Worm (Caenorhabditis elegans) whole organism, L4 larva: ENCODE results near the gene K01D12.9.
A peak's percentile ranks its signal among the peaks of the same experiment; 100 is the strongest.

Experiments used
- D1046.2 ChIP-seq: fragments of 200-800 bp; sonication (Bioruptor generic); IDR thresholded peaks from 2 replicates; pipeline ENCODE4 v1.3.6; 2022; ENCODE audit warnings: missing genetic modification characterization, missing compliant biosample characterization
- F10B5.3 ChIP-seq: sonication (generic microtip); optimal IDR thresholded peaks from 2 replicates; lab custom pipeline; 2016; ENCODE audit warnings: mild to moderate bottlenecking, missing genetic modification characterization, missing compliant biosample characterization
- F26F4.8 ChIP-seq: fragments of 200-800 bp; sonication (Bioruptor generic); conservative IDR thresholded peaks from 2 replicates; pipeline ENCODE4 v1.3.6; 2022; ENCODE audit warnings: missing genetic modification characterization, missing compliant biosample characterization
- F37D6.2 ChIP-seq: sonication (generic microtip); optimal IDR thresholded peaks from 2 replicates; lab custom pipeline; 2016; ENCODE audit warnings: mild to moderate bottlenecking, missing genetic modification characterization, missing compliant biosample characterization
- T20F7.1 ChIP-seq: fragments of 200-800 bp; sonication (Bioruptor generic); optimal IDR thresholded peaks from 2 replicates; lab custom pipeline; 2018; ENCODE audit warnings: mild to moderate bottlenecking, missing genetic modification characterization, missing compliant biosample characterization
- Y48G9A.11 ChIP-seq: fragments of 200-800 bp; sonication (Bioruptor generic); IDR thresholded peaks from 2 replicates; pipeline ENCODE4 v1.3.6; 2022; ENCODE audit warnings: missing genetic modification reagents, missing genetic modification characterization, missing compliant biosample characterization
- aly-2 ChIP-seq: sonication (generic microtip); optimal IDR thresholded peaks from 2 replicates; lab custom pipeline; 2018; ENCODE audit warnings: missing biosample characterization, missing genetic modification characterization
- ama-1 ChIP-seq: fragments of 150-350 bp; optimal IDR thresholded peaks from 2 replicates; lab custom pipeline; 2014; ENCODE audit warnings: inconsistent platforms, mixed read lengths
- ceh-62 ChIP-seq: sonication (generic microtip); optimal IDR thresholded peaks from 2 replicates; lab custom pipeline; 2017; ENCODE audit warnings: missing biosample characterization, missing genetic modification characterization
- ceh-82 ChIP-seq: sonication (generic microtip); optimal IDR thresholded peaks from 2 replicates; lab custom pipeline; 2017; ENCODE audit warnings: missing biosample characterization, missing genetic modification characterization
- daf-16 ChIP-seq, 3 experiments: sonication (generic microtip); optimal IDR thresholded peaks; 2 replicates each; lab custom pipeline; 2016 to 2017; ENCODE audit warnings: missing genetic modification characterization in 3 of 3, missing genetic modification reagents in 3 of 3, mild to moderate bottlenecking in 2 of 3, missing compliant biosample characterization in 2 of 3, missing biosample characterization in 1 of 3, moderate library complexity in 1 of 3
- daf-8 ChIP-seq: fragments of 200-800 bp; sonication (Bioruptor generic); IDR thresholded peaks from 2 replicates; pipeline ENCODE4 v1.3.6; 2022; ENCODE audit warnings: missing genetic modification characterization, missing compliant biosample characterization
- dve-1 ChIP-seq: sonication (generic microtip); optimal IDR thresholded peaks from 2 replicates; lab custom pipeline; 2017; ENCODE audit warnings: antibody characterized with exemption, mild to moderate bottlenecking, missing genetic modification characterization, missing compliant biosample characterization; ENCODE audit not compliant: insufficient read depth
- egl-43 ChIP-seq: fragments of 200-800 bp; sonication (Bioruptor generic); IDR thresholded peaks from 2 replicates; pipeline ENCODE4 v1.3.6; 2022; ENCODE audit warnings: missing genetic modification reagents, missing genetic modification characterization, missing compliant biosample characterization
- fkh-10 ChIP-seq: fragments of 150-350 bp; optimal IDR thresholded peaks from 2 replicates; lab custom pipeline; 2014; ENCODE audit warnings: missing biosample characterization, missing genetic modification reagents, missing genetic modification characterization
- fos-1 ChIP-seq: fragments of 150-350 bp; optimal IDR thresholded peaks from 2 replicates; lab custom pipeline; 2014; ENCODE audit warnings: missing biosample characterization, missing genetic modification characterization
- gei-8 ChIP-seq: fragments of 200-800 bp; sonication (Bioruptor generic); optimal IDR thresholded peaks from 2 replicates; lab custom pipeline; 2018; ENCODE audit warnings: mild to moderate bottlenecking, missing genetic modification characterization, missing compliant biosample characterization
- hlh-11 ChIP-seq: fragments of 200-800 bp; sonication (Bioruptor generic); optimal IDR thresholded peaks from 2 replicates; lab custom pipeline; 2018; ENCODE audit warnings: mild to moderate bottlenecking, missing genetic modification characterization, missing compliant biosample characterization
- hmg-1.1 ChIP-seq: fragments of 200-800 bp; sonication (Bioruptor generic); IDR thresholded peaks from 2 replicates; pipeline ENCODE4 v1.3.6; 2022; ENCODE audit warnings: missing genetic modification reagents, missing genetic modification characterization, missing compliant biosample characterization
- lin-1 ChIP-seq: fragments of 200-800 bp; sonication (Bioruptor generic); IDR thresholded peaks from 2 replicates; pipeline ENCODE4 v1.3.6; 2022; ENCODE audit warnings: missing genetic modification reagents, missing genetic modification characterization, missing compliant biosample characterization
- lin-15B ChIP-seq: fragments of 150-350 bp; sonication (generic microtip); optimal IDR thresholded peaks from 3 replicates; lab custom pipeline; 2014; ENCODE audit warnings: missing biosample characterization, missing genetic modification characterization
- lin-38 ChIP-seq: fragments of 200-800 bp; sonication (Bioruptor generic); IDR thresholded peaks from 2 replicates; pipeline ENCODE4 v1.3.6; 2022; ENCODE audit warnings: missing genetic modification reagents, missing genetic modification characterization, missing compliant biosample characterization
- lir-3 ChIP-seq: sonication (generic microtip); optimal IDR thresholded peaks from 2 replicates; lab custom pipeline; 2016; ENCODE audit warnings: mild to moderate bottlenecking, missing genetic modification characterization, missing compliant biosample characterization
- lsy-2 ChIP-seq, 2 experiments: fragments of 150-350 bp in 1 of 2; sonication (generic microtip) in 1 of 2; optimal IDR thresholded peaks; 2 replicates each; lab custom pipeline; 2014 to 2017; ENCODE audit warnings: missing biosample characterization in 2 of 2, missing genetic modification characterization in 2 of 2
- mep-1 ChIP-seq: fragments of 150-350 bp; sonication (generic microtip); optimal IDR thresholded peaks from 3 replicates; lab custom pipeline; 2014; ENCODE audit warnings: missing biosample characterization, missing genetic modification characterization
- mxl-2 ChIP-seq: fragments of 200-800 bp; sonication (Bioruptor generic); conservative IDR thresholded peaks from 2 replicates; pipeline ENCODE4 v1.3.6; 2022; ENCODE audit warnings: missing genetic modification reagents, missing genetic modification characterization, missing compliant biosample characterization
- nhr-11 ChIP-seq: fragments of 150-350 bp; optimal IDR thresholded peaks from 2 replicates; lab custom pipeline; 2014; ENCODE audit warnings: missing biosample characterization, missing genetic modification characterization
- nhr-111 ChIP-seq: fragments of 200-800 bp; sonication (Bioruptor generic); optimal IDR thresholded peaks from 2 replicates; lab custom pipeline; 2018; ENCODE audit warnings: mild to moderate bottlenecking, missing genetic modification characterization, missing compliant biosample characterization
- nhr-237 ChIP-seq: sonication (generic microtip); optimal IDR thresholded peaks from 2 replicates; lab custom pipeline; 2017; ENCODE audit warnings: missing biosample characterization, missing genetic modification characterization
- nhr-28 ChIP-seq: fragments of 150-350 bp; optimal IDR thresholded peaks from 2 replicates; lab custom pipeline; 2014; ENCODE audit warnings: missing biosample characterization, missing genetic modification characterization
- nhr-42 ChIP-seq: fragments of 200-800 bp; sonication (Bioruptor generic); IDR thresholded peaks from 2 replicates; pipeline ENCODE4 v1.3.6; 2022; ENCODE audit warnings: missing genetic modification characterization, missing compliant biosample characterization
- nhr-6 ChIP-seq: fragments of 150-350 bp; optimal IDR thresholded peaks from 2 replicates; lab custom pipeline; 2014; ENCODE audit warnings: missing biosample characterization, missing genetic modification characterization
- nhr-76 ChIP-seq: fragments of 150-350 bp; optimal IDR thresholded peaks from 2 replicates; lab custom pipeline; 2014; ENCODE audit warnings: missing biosample characterization, missing genetic modification characterization
- rbr-2 ChIP-seq: sonication (generic microtip); optimal IDR thresholded peaks from 2 replicates; lab custom pipeline; 2016; ENCODE audit warnings: missing genotype, missing genetic modification characterization, missing compliant biosample characterization
- set-16 ChIP-seq: fragments of 200-800 bp; sonication (Bioruptor generic); IDR thresholded peaks from 2 replicates; pipeline ENCODE4 v1.3.6; 2022; ENCODE audit warnings: missing genetic modification reagents, missing genetic modification characterization, missing compliant biosample characterization
- snpc-4 ChIP-seq: fragments of 150-350 bp; optimal IDR thresholded peaks from 2 replicates; lab custom pipeline; 2014; ENCODE audit warnings: missing biosample characterization, missing genetic modification characterization
- tra-1 ChIP-seq: fragments of 200-800 bp; sonication (Bioruptor generic); IDR thresholded peaks from 2 replicates; pipeline ENCODE4 v1.3.6; 2022; ENCODE audit warnings: missing genetic modification reagents, missing genetic modification characterization, missing compliant biosample characterization
- unc-130 ChIP-seq: sonication (generic microtip); optimal IDR thresholded peaks from 2 replicates; lab custom pipeline; 2016; ENCODE audit warnings: missing genetic modification reagents, missing genetic modification characterization, missing compliant biosample characterization
- unc-62 ChIP-seq, 3 experiments: fragments of 150-350 bp in 1 of 3; sonication (generic microtip); optimal IDR thresholded peaks in 2 of 3; peaks in 1 of 3; 1 replicate in 1 of 3; 2 replicates in 2 of 3; lab custom pipeline; 2014 to 2017; ENCODE audit warnings: missing biosample characterization in 3 of 3, missing genetic modification characterization in 3 of 3, missing genetic modification reagents in 3 of 3, missing genotype in 1 of 3
- vab-7 ChIP-seq: fragments of 200-800 bp; sonication (Bioruptor generic); IDR thresholded peaks from 2 replicates; pipeline ENCODE4 v1.3.6; 2022; ENCODE audit warnings: missing genetic modification reagents, missing genetic modification characterization, missing compliant biosample characterization
- zag-1 ChIP-seq: fragments of 150-350 bp; optimal IDR thresholded peaks from 2 replicates; lab custom pipeline; 2014; ENCODE audit warnings: missing biosample characterization, missing genetic modification characterization
- zip-11 ChIP-seq: fragments of 200-800 bp; sonication (Bioruptor generic); IDR thresholded peaks from 2 replicates; pipeline ENCODE4 v1.3.6; 2022; ENCODE audit warnings: missing genetic modification characterization, missing compliant biosample characterization
- ztf-11 ChIP-seq: fragments of 150-350 bp; optimal IDR thresholded peaks from 2 replicates; lab custom pipeline; 2014; ENCODE audit warnings: missing biosample characterization, missing genetic modification characterization

Gene K01D12.9

DNA sequence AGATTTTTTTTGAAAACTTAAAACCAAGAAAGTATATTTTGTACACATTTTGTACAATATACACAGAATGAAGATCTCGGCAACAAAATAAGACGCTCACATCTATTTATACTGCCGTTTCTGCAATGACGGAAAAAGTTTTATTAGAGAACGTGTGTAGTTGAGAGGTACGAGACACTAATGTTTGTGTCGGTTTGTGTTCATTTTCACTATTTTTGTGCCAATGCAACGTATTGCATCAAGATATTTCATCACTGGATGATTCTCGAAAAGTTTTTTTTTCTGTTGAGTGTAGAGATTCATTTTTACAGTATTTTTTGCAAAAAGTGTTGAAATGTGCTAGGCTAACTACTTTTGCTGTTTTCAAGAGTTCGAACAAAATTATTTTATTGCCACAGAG, 4.6 kb upstream of the K01D12.9 start:
- peak; percentile 26 for TF ChIP-seq nhr-6 (tag; lab: Kevin White, UChicago)
- no peak for TF ChIP-seq F37D6.2 (tag; lab: Kevin White, UChicago)
- no peak for TF ChIP-seq ama-1 (lab: Kevin White, UChicago)
- TF ChIP-seq unc-62 (GFP tag; optimal IDR thresholded peaks at IDR 0.05 in 1 of 2; lab: Kevin White, UChicago), result no peak
- no peak for TF ChIP-seq unc-62 (tag; optimal IDR thresholded peaks at IDR 0.05; lab: Kevin White, UChicago)
- peak; percentile 33 for TF ChIP-seq hlh-11 (tag; lab: Kevin White, UChicago)
- no peak for TF ChIP-seq mxl-2 (GFP tag; lab: Robert Waterston, UW)
- TF ChIP-seq aly-2 (tag; lab: Kevin White, UChicago), result no peak
- TF ChIP-seq hmg-1.1, result no peak
- TF ChIP-seq lir-3 (tag; lab: Kevin White, UChicago), result no peak
- no peak for TF ChIP-seq zag-1 (tag; lab: Kevin White, UChicago)
- no peak for TF ChIP-seq F26F4.8 (GFP tag; lab: Robert Waterston, UW)
- TF ChIP-seq nhr-11 (tag; lab: Kevin White, UChicago), result no peak
- peak; percentile 51 for TF ChIP-seq mep-1 (tag; lab: Kevin White, UChicago)
- no peak for TF ChIP-seq lin-1
- peak in 1 of 2 experiments; percentile 21 for TF ChIP-seq daf-16 (GFP tag; optimal IDR thresholded peaks at IDR 0.05; lab: Kevin White, UChicago)
- peak; percentile 11 for TF ChIP-seq daf-16 (tag; optimal IDR thresholded peaks at IDR 0.05; lab: Kevin White, UChicago)
- TF ChIP-seq ztf-11 (tag; lab: Kevin White, UChicago), result no peak
- TF ChIP-seq fkh-10 (GFP tag; lab: Kevin White, UChicago), result no peak
- no peak for TF ChIP-seq vab-7 (GFP tag; lab: Robert Waterston, UW)
- no peak for TF ChIP-seq egl-43 (GFP tag; lab: Robert Waterston, UW)
- no peak for TF ChIP-seq F10B5.3 (tag; lab: Kevin White, UChicago)
- no peak for TF ChIP-seq snpc-4 (tag; lab: Kevin White, UChicago)
- peak; percentile 14 for TF ChIP-seq dve-1 (tag; lab: Kevin White, UChicago)
- TF ChIP-seq unc-130 (GFP tag; lab: Kevin White, UChicago), result no peak
- TF ChIP-seq nhr-28 (tag; lab: Kevin White, UChicago), result peak; percentile 91
- TF ChIP-seq gei-8, result no peak
- no peak for TF ChIP-seq fos-1 (tag; lab: Kevin White, UChicago)
- peak in 1 of 2 experiments; percentile 33 for TF ChIP-seq lsy-2 (tag; optimal IDR thresholded peaks at IDR 0.05; lab: Kevin White, UChicago)
- no peak for TF ChIP-seq ceh-82 (tag; lab: Kevin White, UChicago)
- TF ChIP-seq D1046.2 (GFP tag; lab: Robert Waterston, UW), result no peak
- no peak for TF ChIP-seq lin-38 (GFP tag; lab: Robert Waterston, UW)
- no peak for TF ChIP-seq tra-1
- peak; percentile 29 for TF ChIP-seq T20F7.1 (GFP tag; lab: Kevin White, UChicago)
- no peak for TF ChIP-seq lin-15B (tag; lab: Kevin White, UChicago)
- no peak for TF ChIP-seq nhr-76
- no peak for TF ChIP-seq rbr-2
- no peak for TF ChIP-seq nhr-237 (tag; lab: Kevin White, UChicago)
- no peak for TF ChIP-seq nhr-111
- TF ChIP-seq nhr-42 (GFP tag; lab: Robert Waterston, UW), result no peak
- no peak for TF ChIP-seq zip-11 (GFP tag; lab: Robert Waterston, UW)
- no peak for TF ChIP-seq ceh-62 (tag; lab: Kevin White, UChicago)
- no peak for TF ChIP-seq set-16
- TF ChIP-seq daf-8 (GFP tag; lab: Robert Waterston, UW), result no peak
- no peak for TF ChIP-seq Y48G9A.11 (GFP tag; lab: Robert Waterston, UW)
